Worm (Caenorhabditis elegans): ENCODE results near the gene ced-3.

ced-3 gene

DNA sequence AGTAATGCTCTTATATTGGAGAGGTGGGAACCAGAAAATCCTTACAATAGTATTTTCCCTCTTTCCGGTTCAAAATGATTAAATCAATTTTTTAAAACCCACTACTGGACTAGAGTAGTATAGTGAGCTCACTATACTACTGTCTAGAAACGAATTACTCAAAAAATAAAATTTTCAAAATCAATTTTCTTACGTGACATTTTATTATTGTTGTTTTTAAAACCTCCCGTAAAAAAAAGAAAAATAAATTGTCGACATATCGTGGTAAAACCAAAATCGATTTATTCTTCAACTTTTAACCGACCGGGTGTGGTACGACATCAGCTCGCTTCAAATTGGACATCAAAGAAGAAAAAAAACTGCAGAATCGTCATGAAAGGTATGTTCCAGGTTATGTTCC lies 14.5 kb downstream of the ced-3 start, which contains the start of gene F58D2.2:
Gene F58D2.2, plus strand, starts transcription at position 301 of the 400 bp plus-strand sequence.
- TF ChIP-seq rbr-2 (tag; optimal IDR thresholded peaks at IDR 0.05) (no peak), sdz-12 (GFP tag; optimal IDR thresholded peaks at IDR 0.05) (no peak), lsy-2 (tag; optimal IDR thresholded peaks at IDR 0.05) (no peak), lim-7 (GFP tag; IDR thresholded peaks at IDR 0.05) (no peak), daf-8 (GFP tag; IDR thresholded peaks at IDR 0.05) (no peak), lin-13 (GFP tag; optimal IDR thresholded peaks at IDR 0.05) (no peak), tra-1 (GFP tag; IDR thresholded peaks at IDR 0.05) (no peak), nhr-10 (tag; optimal IDR thresholded peaks at IDR 0.05) (no peak), lin-1 (GFP tag; IDR thresholded peaks at IDR 0.05) (no peak), egl-43 (GFP tag; IDR thresholded peaks at IDR 0.05) (no peak), F10B5.3 (tag; optimal IDR thresholded peaks at IDR 0.05) (no peak)

- TF ChIP-seq tra-1 (GFP tag; IDR thresholded peaks at IDR 0.05) (no peak), zfp-3 (GFP tag; conservative IDR thresholded peaks at IDR 0.05) (no peak), T20F7.1 (GFP tag; optimal IDR thresholded peaks at IDR 0.05) (no peak), lin-15B (tag; optimal IDR thresholded peaks at IDR 0.05) (no peak), nhr-77 (tag; optimal IDR thresholded peaks at IDR 0.05) (no peak), Y75B8A.6 (GFP tag; IDR thresholded peaks at IDR 0.05) (no peak), nhr-102 (tag; optimal IDR thresholded peaks at IDR 0.05) (no peak), lir-3 (tag; optimal IDR thresholded peaks at IDR 0.05) (no peak), hmg-1.1 (GFP tag; IDR thresholded peaks at IDR 0.05) (no peak)
Observed at ce11 chrIV:13188959-13189358, 15.0 kb downstream of the ced-3 start, which contains the start of gene F58D2.4. TSS of gene F58D2.4 (minus strand) at chrIV:13189059.

- TF ChIP-seq ama-1 (optimal IDR thresholded peaks at IDR 0.05): no peak
- no peak for TF ChIP-seq tra-1 (GFP tag; IDR thresholded peaks at IDR 0.05)
Observed at ce11 chrIV:13180723-13181122, 23.2 kb downstream of the ced-3 start, which contains the start of gene F58D2.3. TSS of gene F58D2.3 (minus strand) at chrIV:13180823.

DNA sequence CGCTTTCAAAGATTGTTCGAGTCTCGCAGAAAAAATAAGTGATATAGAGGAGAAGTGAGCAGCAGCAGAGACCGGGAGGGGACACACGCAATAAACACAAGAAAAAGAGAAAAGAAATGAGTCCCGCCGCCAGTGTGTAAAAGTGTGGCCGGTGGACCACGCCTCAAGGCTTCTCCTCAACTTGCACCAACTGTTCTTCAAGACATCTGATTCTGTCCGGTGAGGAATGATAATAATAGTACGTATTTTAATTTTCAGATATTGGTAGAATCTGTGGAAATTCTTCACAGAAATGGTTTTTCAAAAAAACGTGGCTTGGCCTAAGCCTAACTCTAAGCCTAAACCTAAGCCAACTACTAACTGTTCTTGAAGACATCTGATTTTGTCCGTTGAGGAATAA lies 24.6 kb downstream of the ced-3 start, which contains the start of gene lev-1:
Gene lev-1, minus strand, starts transcription at position 101 of the 400 bp plus-strand sequence.
- TF ChIP-seq unc-62 (GFP tag; optimal IDR thresholded peaks at IDR 0.05 in 1 of 2) (peak in 1 of 2 experiments; percentile 76), unc-62 (tag; optimal IDR thresholded peaks at IDR 0.05) (no peak), aha-1 (tag) (peak; percentile 4), nhr-10 (tag; optimal IDR thresholded peaks at IDR 0.05) (no peak)

- no peak for TF ChIP-seq ceh-82 (tag; optimal IDR thresholded peaks at IDR 0.05)
- peak in 1 of 2 experiments; percentile 97 for TF ChIP-seq unc-62 (GFP tag; optimal IDR thresholded peaks at IDR 0.05 in 1 of 2)
- no peak for TF ChIP-seq unc-62 (tag; optimal IDR thresholded peaks at IDR 0.05)
Observed at ce11 chrIV:13173359-13173758, 30.6 kb downstream of the ced-3 start.

DNA sequence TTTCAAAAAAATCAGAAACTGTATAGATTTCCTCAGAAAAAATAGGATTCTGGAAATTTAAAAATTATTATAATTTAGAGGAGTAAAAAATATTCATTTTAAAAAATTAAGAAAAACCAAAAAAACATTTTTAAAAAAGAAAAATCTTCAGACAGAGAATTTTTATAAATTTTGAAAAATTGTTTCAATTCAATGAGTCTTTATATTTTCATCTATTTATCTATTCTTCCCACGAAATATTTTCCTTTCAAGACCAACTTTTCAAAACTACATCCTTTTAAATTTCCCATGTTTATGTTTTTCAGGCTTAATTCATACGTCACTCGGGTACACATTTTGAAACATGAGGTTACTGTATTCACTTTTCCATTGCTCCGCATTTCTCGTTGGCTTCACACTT lies 33.7 kb downstream of the ced-3 start, which contains the start of gene nas-14:
Gene nas-14, plus strand, starts transcription at position 301 of the 400 bp plus-strand sequence.
- TF ChIP-seq nhr-10 (tag; optimal IDR thresholded peaks at IDR 0.05) (no peak), nhr-42 (GFP tag; IDR thresholded peaks at IDR 0.05) (no peak), egl-27 (tag; optimal IDR thresholded peaks at IDR 0.05) (no peak), saeg-2 (GFP tag; IDR thresholded peaks at IDR 0.05) (no peak)

DNA sequence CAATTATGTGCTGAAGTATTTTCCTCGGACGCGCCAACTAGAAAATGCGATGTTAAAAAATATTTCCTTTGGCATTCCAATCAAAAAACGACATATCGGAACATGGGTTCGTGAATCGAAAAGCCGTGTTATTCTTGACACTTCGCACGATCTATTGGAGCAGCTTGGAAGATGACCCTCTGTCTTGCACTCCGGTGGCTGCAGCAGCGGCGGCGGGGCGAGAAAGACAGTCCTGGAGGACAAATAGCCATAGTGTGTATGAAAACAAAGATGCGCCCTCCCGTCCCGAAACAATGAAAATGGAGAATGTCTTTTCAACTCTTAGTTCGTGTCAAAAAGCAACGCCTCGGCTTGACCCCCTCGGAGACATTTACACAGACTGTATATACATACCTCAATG lies 36.4 kb downstream of the ced-3 start:
- TF ChIP-seq ztf-11 (tag; optimal IDR thresholded peaks at IDR 0.05): no peak
- TF ChIP-seq daf-19 (GFP tag; conservative IDR thresholded peaks at IDR 0.05): no peak
- TF ChIP-seq arid-1 (GFP tag; conservative IDR thresholded peaks at IDR 0.05): no peak
- peak in 1 of 2 experiments; percentile 10 for TF ChIP-seq unc-62 (GFP tag; optimal IDR thresholded peaks at IDR 0.05 in 1 of 2)
- TF ChIP-seq unc-62 (tag; optimal IDR thresholded peaks at IDR 0.05): no peak
- TF ChIP-seq mxl-3 (GFP tag; optimal IDR thresholded peaks at IDR 0.05): no peak
- no peak for TF ChIP-seq sdz-12 (GFP tag; optimal IDR thresholded peaks at IDR 0.05)
- no peak for TF ChIP-seq T26A8.4 (GFP tag; IDR thresholded peaks at IDR 0.05)
- no peak for TF ChIP-seq nhr-11 (tag; optimal IDR thresholded peaks at IDR 0.05)
- TF ChIP-seq Y75B8A.6 (GFP tag; IDR thresholded peaks at IDR 0.05): no peak
- TF ChIP-seq cey-2 (tag; optimal IDR thresholded peaks at IDR 0.05; ENCODE audit: borderline replicate concordance, insufficient read depth): no peak
- no peak for TF ChIP-seq nhr-77 (tag; optimal IDR thresholded peaks at IDR 0.05)
- peak; percentile 60 for TF ChIP-seq aha-1 (tag)
